Fruit fly (Drosophila melanogaster): ENCODE results near the gene bap.

The bap gene

dm6 chr3R:21365262-21365661, 23.4 kb upstream of the bap start (continued):
- TF ChIP-seq ase (GFP tag; IDR thresholded peaks at IDR 0.05) (peak; percentile 86), crp (GFP tag; optimal IDR thresholded peaks at IDR 0.05) (peak in 1 of 2 experiments; percentile 62), TFAM (GFP tag; optimal IDR thresholded peaks at IDR 0.05) (peak; percentile 51), Bgb (GFP tag; IDR thresholded peaks at IDR 0.05; ENCODE audit: partially characterized antibody) (no peak), crc (GFP tag; optimal IDR thresholded peaks at IDR 0.05) (peak; percentile 79), wek (GFP tag; optimal IDR thresholded peaks at IDR 0.05) (peak; percentile 70), CG12744 (GFP tag; optimal IDR thresholded peaks at IDR 0.05) (peak; percentile 92), CG18764 (GFP tag; optimal IDR thresholded peaks at IDR 0.05) (peak; percentile 90), luna (GFP tag; optimal IDR thresholded peaks at IDR 0.05) (peak; percentile 67), CG18262 (tag; optimal IDR thresholded peaks at IDR 0.05) (peak; percentile 92), Dfd (GFP tag; optimal IDR thresholded peaks at IDR 0.05) (no peak), gt (GFP tag; IDR thresholded peaks at IDR 0.05) (peak; percentile 73; the same call in 1 of the 2 replicates), dysf (GFP tag; IDR thresholded peaks at IDR 0.05) (peak; percentile 97), eyg (GFP tag; optimal IDR thresholded peaks at IDR 0.05) (peak; percentile 80), CG17829 (tag; optimal IDR thresholded peaks at IDR 0.05) (peak; percentile 95), Doc3 (GFP tag; IDR thresholded peaks at IDR 0.05; ENCODE audit: partially characterized antibody) (no peak), mld (GFP tag; IDR thresholded peaks at IDR 0.05; ENCODE audit: partially characterized antibody) (no peak), Trl (optimal IDR thresholded peaks at IDR 0.05) (no peak), Trl (GFP tag; optimal IDR thresholded peaks at IDR 0.05) (peak; percentile 91), ab (GFP tag; optimal IDR thresholded peaks at IDR 0.05) (peak; percentile 95), CG16779 (GFP tag; IDR thresholded peaks at IDR 0.05) (no peak), CG14965 (GFP tag; optimal IDR thresholded peaks at IDR 0.05; ENCODE audit: borderline replicate concordance) (no peak), salm (tag; optimal IDR thresholded peaks at IDR 0.05) (peak; percentile 84), exex (tag; optimal IDR thresholded peaks at IDR 0.05) (no peak), ro (GFP tag; IDR thresholded peaks at IDR 0.05) (peak; percentile 72; the same call in 1 of the 2 replicates), jumu (GFP tag; optimal IDR thresholded peaks at IDR 0.05) (peak; percentile 93), Eip74EF (GFP tag; optimal IDR thresholded peaks at IDR 0.05) (no peak), Blimp-1 (GFP tag; optimal IDR thresholded peaks at IDR 0.05) (no peak), lilli (GFP tag; optimal IDR thresholded peaks at IDR 0.05) (peak; percentile 98), Hr51 (GFP tag; optimal IDR thresholded peaks at IDR 0.05) (peak; percentile 93 to 94), CG17186 (GFP tag; optimal IDR thresholded peaks at IDR 0.05) (peak; percentile 95), Vsx1 (GFP tag; optimal IDR thresholded peaks at IDR 0.05) (peak; percentile 63), CG6791 (GFP tag; IDR thresholded peaks at IDR 0.05; ENCODE audit: partially characterized antibody) (no peak), CG17612 (GFP tag; IDR thresholded peaks at IDR 0.05) (peak; percentile 84), CG9932 (GFP tag; IDR thresholded peaks at IDR 0.05) (peak; percentile 98), CG8290 (GFP tag; optimal IDR thresholded peaks at IDR 0.05) (peak; percentile 89), CG8290 (tag; optimal IDR thresholded peaks at IDR 0.05) (peak in 1 of 2 experiments; percentile 82), trem (tag; optimal IDR thresholded peaks at IDR 0.05) (peak; percentile 92), CG30431 (GFP tag; optimal IDR thresholded peaks at IDR 0.05) (peak; percentile 92), Awh (GFP tag; IDR thresholded peaks at IDR 0.05) (peak; percentile 73), BtbVII (GFP tag; optimal IDR thresholded peaks at IDR 0.05) (peak; percentile 94), HLHmδ (GFP tag; optimal IDR thresholded peaks at IDR 0.05) (no peak), Ets97D (GFP tag; optimal IDR thresholded peaks at IDR 0.05) (peak; percentile 87), CG9797 (GFP tag; optimal IDR thresholded peaks at IDR 0.05) (peak; percentile 64), CG10366 (GFP tag; IDR thresholded peaks at IDR 0.05) (peak; percentile 88), CG10654 (GFP tag; optimal IDR thresholded peaks at IDR 0.05) (peak; percentile 92), twi (tag; optimal IDR thresholded peaks at IDR 0.05) (peak; percentile 94), pfk (GFP tag; optimal IDR thresholded peaks at IDR 0.05) (peak; percentile 53), CG17568 (GFP tag; optimal IDR thresholded peaks at IDR 0.05) (no peak), CG11247 (GFP tag; IDR thresholded peaks at IDR 0.05) (peak; percentile 90), usp (GFP tag; optimal IDR thresholded peaks at IDR 0.05) (no peak)
